Worm (Caenorhabditis elegans): Measurements from ENCODE around the gene ZK353.2.
A peak's percentile ranks its signal among the peaks of the same experiment; 100 is the strongest.

Gene ZK353.2

DNA sequence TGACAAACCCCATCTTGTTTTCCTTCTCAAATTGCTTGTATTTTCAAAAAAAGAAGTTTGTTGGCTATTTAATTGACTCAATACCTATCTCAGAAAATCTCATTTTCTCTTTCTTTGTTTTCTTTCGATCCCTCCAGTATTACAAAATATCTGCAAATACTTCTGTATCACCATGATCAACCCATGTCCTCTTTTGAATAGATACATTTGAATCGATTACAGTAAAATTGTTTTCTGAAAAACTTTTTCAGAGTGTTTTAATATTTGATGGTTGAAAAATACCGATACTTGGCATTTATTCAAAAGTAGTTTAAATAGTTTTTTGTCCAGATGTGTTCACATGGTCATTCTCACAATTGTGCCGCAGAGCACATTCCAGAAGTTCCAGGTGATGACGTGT is 10.7 kb downstream of the ZK353.2 start, which contains the start of gene ZK353.9:
ZK353.9 (plus strand) TSS at position 331 of the 400 bp plus-strand sequence.
- no peak for TF ChIP-seq ceh-36 (tag; optimal IDR thresholded peaks at IDR 0.05)
- TF ChIP-seq ceh-13 (GFP tag; optimal IDR thresholded peaks at IDR 0.05): no peak
- no peak for TF ChIP-seq hmg-4 (GFP tag; optimal IDR thresholded peaks at IDR 0.05)
- TF ChIP-seq sea-1 (GFP tag; conservative IDR thresholded peaks at IDR 0.05): no peak

DNA sequence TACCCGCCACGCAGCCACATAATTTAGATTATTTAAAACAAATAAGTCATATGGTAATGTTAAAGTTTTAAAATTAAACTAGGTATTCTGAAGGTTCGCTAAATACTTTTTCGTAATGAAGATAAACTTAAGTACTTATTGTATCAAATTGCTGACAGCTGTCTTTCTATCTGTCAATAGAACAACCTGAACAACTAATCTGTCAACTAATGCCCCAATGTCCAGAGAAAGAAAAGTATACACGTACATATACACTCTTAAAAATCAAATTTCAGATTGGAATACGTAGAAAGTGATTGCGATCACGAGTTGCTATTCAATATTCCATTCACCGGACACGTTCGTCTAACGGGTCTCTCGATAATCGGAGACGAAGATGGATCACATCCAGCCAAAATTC is 12.2 kb downstream of the ZK353.2 start:
- TF ChIP-seq tra-4 (tag; optimal IDR thresholded peaks at IDR 0.05) (no peak), tbx-37 (GFP tag; conservative IDR thresholded peaks at IDR 0.05) (no peak), ama-1 (optimal IDR thresholded peaks at IDR 0.05) (no peak), pes-1 (GFP tag; IDR thresholded peaks at IDR 0.05) (no peak), ets-7 (tag; optimal IDR thresholded peaks at IDR 0.05) (no peak)

DNA sequence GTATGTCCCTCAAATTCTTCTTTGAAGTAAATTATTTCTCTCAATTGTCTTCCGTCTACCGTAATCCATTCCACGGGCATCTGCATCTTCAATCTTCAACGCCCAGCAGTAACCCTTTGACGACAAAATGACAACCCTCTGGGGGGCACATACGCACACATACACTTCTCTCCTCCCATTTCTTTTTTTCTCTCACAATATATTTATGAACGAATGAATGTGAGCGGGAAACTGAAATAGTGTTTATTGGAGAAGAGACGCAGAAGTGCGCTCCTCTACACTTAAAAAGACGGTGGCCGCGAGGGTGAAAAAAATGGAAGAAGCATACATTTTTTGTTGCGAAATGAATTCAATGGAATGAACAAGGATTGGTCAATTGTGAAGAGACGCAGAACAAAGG is 13.5 kb downstream of the ZK353.2 start:
- TF ChIP-seq F13C5.2 (tag; optimal IDR thresholded peaks at IDR 0.05) (peak; percentile 13), hmg-4 (GFP tag; optimal IDR thresholded peaks at IDR 0.05) (peak; percentile 45), B0310.2 (tag; optimal IDR thresholded peaks at IDR 0.05) (no peak), pes-1 (GFP tag; IDR thresholded peaks at IDR 0.05) (0 out of 2 replicates have a peak, but pooled peaks have one; percentile 43)

DNA sequence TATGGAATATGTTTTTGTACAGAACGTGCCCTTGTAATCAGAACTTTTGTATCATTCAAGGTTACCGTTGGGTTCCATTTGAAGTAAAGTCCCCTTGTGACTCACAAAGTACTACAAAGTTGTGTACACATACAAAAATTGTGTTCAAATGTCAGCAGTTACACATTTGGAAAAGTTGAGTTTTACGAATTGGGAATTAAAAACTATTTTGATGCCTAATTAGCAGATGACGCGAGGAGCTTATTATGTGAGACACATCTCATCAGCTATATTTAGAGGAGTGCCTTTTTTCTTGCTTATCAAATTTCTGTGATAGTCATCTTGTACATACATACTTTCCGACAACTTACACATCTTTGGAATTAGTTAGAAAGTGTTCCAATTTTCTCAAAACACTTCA is 15.0 kb downstream of the ZK353.2 start:
- TF ChIP-seq scrt-1 (GFP tag; IDR thresholded peaks at IDR 0.05) (no peak), ama-1 (optimal IDR thresholded peaks at IDR 0.05) (no peak), ceh-13 (GFP tag; optimal IDR thresholded peaks at IDR 0.05) (no peak), B0310.2 (tag; optimal IDR thresholded peaks at IDR 0.05) (no peak), hmg-4 (GFP tag; optimal IDR thresholded peaks at IDR 0.05) (no peak), flt-1 (GFP tag; IDR thresholded peaks at IDR 0.05) (no peak), sea-1 (GFP tag; conservative IDR thresholded peaks at IDR 0.05) (no peak), aly-1 (tag; optimal IDR thresholded peaks at IDR 0.05) (no peak)

DNA sequence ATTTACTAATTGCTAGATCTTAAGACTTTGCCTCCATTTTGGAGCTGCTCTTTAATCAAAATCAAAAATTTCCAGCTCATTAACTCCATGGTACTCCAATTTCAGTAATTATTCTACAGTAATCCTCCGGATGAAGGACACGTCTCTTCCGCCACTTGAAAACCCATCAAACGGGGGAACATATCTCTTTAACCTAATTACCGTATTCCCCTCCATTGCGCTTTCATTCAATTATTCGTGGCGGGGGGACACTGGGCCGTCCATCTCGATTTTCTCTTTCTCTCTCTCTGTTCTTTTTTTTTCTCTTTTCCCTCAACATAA is 18.3 kb downstream of the ZK353.2 start:
- no peak for TF ChIP-seq hmg-4 (GFP tag; optimal IDR thresholded peaks at IDR 0.05)
- TF ChIP-seq tbx-11 (GFP tag; IDR thresholded peaks at IDR 0.05): no peak
- TF ChIP-seq tra-4 (tag; optimal IDR thresholded peaks at IDR 0.05): no peak
- no peak for TF ChIP-seq aly-1 (tag; optimal IDR thresholded peaks at IDR 0.05)
- TF ChIP-seq ama-1 (optimal IDR thresholded peaks at IDR 0.05): no peak
- TF ChIP-seq ceh-13 (GFP tag; optimal IDR thresholded peaks at IDR 0.05): no peak
- TF ChIP-seq pes-1 (GFP tag; IDR thresholded peaks at IDR 0.05): no peak
- no peak for TF ChIP-seq hnd-1 (tag; optimal IDR thresholded peaks at IDR 0.05)
- TF ChIP-seq flt-1 (GFP tag; IDR thresholded peaks at IDR 0.05): no peak
- no peak for TF ChIP-seq hmbx-1 (tag; optimal IDR thresholded peaks at IDR 0.05)
- no peak for TF ChIP-seq sea-1 (GFP tag; conservative IDR thresholded peaks at IDR 0.05)
- TF ChIP-seq scrt-1 (GFP tag; IDR thresholded peaks at IDR 0.05): no peak
- TF ChIP-seq tbx-37 (GFP tag; conservative IDR thresholded peaks at IDR 0.05): no peak
- no peak for TF ChIP-seq ceh-36 (tag; optimal IDR thresholded peaks at IDR 0.05)
- TF ChIP-seq ets-7 (tag; optimal IDR thresholded peaks at IDR 0.05): no peak
- no peak for TF ChIP-seq B0310.2 (tag; optimal IDR thresholded peaks at IDR 0.05)
- TF ChIP-seq F13C5.2 (tag; optimal IDR thresholded peaks at IDR 0.05): no peak

DNA sequence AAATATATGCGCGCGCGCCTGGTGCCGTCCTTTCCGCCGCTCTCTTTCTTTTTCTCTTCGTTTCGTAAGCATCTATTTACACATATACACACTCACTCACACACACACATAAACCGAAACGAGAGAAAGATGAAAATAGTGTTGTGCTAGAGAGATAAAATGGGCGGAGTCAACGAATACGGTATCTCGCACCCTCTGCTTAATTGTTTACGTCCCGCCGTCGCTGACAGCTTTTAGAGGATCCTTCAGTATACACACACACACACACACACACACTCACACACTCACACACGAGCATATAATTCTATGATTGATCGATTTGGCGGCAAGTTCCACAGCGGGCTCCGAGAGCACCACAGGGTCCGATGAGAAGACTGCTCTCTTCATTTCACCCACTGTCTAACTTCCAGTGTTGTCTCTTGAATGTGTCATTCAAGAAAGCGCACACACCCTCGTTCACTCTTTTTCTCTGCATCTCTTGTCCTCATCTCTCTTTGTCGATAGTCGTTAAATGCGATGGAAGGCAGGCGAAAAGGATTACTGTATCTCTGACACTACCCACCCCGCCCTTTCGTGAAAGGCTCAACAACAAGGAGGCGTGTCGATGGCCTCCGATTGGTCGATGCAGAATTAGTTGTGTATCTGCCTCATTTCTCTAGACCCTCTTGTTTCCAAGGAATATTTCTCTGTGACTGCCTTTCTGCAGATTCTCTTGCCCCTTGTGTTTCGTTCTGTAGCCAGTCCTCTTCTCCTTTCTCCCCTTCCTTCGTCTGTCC is 18.9 kb downstream of the ZK353.2 start:
- TF ChIP-seq B0310.2 (tag; optimal IDR thresholded peaks at IDR 0.05) (peak; percentile 26), hmg-4 (GFP tag; optimal IDR thresholded peaks at IDR 0.05) (peak; percentile 47), flt-1 (GFP tag; IDR thresholded peaks at IDR 0.05) (0 out of 2 replicates have a peak, but pooled peaks have one; percentile 2), F13C5.2 (tag; optimal IDR thresholded peaks at IDR 0.05) (peak; percentile 15), hmbx-1 (tag; optimal IDR thresholded peaks at IDR 0.05) (no peak), ceh-36 (tag; optimal IDR thresholded peaks at IDR 0.05) (no peak), tbx-37 (GFP tag; conservative IDR thresholded peaks at IDR 0.05) (no peak)

DNA sequence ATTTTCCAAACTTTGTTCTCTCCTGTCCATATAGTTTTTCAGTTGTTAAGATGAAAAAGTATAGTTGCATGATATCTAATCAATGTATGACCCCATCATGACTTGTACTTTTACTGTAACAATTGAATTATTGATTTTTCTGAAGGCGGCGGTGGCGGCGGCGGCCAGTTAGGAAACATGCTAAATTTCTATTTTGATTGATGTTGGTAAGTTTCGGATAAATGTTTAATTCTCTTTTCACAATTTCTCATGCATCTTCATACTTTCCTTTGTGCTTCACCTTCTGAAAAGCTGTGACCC is 19.4 kb downstream of the ZK353.2 start, which contains the start of gene sor-1:
sor-1 (plus strand) TSS at position 201 of the 300 bp plus-strand sequence.
- TF ChIP-seq B0310.2 (tag; optimal IDR thresholded peaks at IDR 0.05): no peak
- no peak for TF ChIP-seq pes-1 (GFP tag; IDR thresholded peaks at IDR 0.05)
- TF ChIP-seq tbx-11 (GFP tag; IDR thresholded peaks at IDR 0.05): no peak
- no peak for TF ChIP-seq hmg-4 (GFP tag; optimal IDR thresholded peaks at IDR 0.05)
- no peak for TF ChIP-seq ama-1 (optimal IDR thresholded peaks at IDR 0.05)
- TF ChIP-seq sea-1 (GFP tag; conservative IDR thresholded peaks at IDR 0.05): no peak
- TF ChIP-seq ceh-36 (tag; optimal IDR thresholded peaks at IDR 0.05): no peak
- TF ChIP-seq aly-1 (tag; optimal IDR thresholded peaks at IDR 0.05): no peak

DNA sequence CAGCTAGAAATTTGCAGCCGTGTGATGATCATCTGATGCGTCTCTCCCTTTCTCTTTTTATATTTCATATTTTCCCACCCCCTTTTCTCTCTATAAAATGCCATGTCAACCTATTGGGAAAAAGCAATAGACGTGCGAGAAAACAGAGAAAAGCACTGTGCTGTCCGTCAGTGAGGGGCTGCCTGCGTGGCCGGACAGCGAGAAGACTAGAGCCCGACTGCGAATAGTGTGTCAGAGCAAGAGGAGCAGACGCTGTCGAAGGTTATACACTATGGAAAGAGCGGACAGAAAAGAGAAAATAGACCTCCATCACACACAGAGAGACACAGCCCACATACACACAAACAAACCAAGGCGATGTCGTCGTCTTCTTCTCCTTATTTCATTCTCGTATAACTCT is 26.6 kb downstream of the ZK353.2 start:
- TF ChIP-seq F13C5.2 (tag; optimal IDR thresholded peaks at IDR 0.05) (peak; percentile 58), hmg-4 (GFP tag; optimal IDR thresholded peaks at IDR 0.05) (peak; percentile 83), ama-1 (optimal IDR thresholded peaks at IDR 0.05) (no peak)

DNA sequence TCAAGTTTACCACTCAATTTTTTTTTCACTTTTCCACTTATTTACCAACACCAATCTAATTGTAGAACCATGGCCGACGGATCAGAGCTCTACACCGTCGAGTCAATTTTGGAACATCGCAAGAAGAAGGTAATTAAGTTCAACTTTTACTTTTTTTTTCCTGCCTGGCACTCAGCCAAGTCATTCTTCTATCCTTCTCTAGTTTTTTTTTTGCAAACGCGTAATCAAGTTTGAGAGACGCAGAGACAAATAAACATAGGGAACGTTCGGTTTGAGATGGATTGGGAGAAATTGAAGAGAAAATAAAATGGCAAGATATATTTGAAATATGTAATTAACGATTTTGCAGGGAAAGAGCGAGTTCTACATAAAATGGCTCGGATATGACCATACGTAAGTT is 27.8 kb downstream of the ZK353.2 start, which contains the start of gene cec-1:
cec-1 (plus strand) TSS at position 63 of the 400 bp plus-strand sequence.
- TF ChIP-seq ceh-36 (tag; optimal IDR thresholded peaks at IDR 0.05) (no peak), ceh-13 (GFP tag; optimal IDR thresholded peaks at IDR 0.05) (no peak), F13C5.2 (tag; optimal IDR thresholded peaks at IDR 0.05) (no peak), pes-1 (GFP tag; IDR thresholded peaks at IDR 0.05) (no peak)
